Worm (Caenorhabditis elegans) whole organism, early embryonic: Measurements from ENCODE around the gene M01F1.4.

Experiments
- B0310.2 ChIP-seq: sonication (generic microtip); optimal IDR thresholded peaks from 2 replicates; lab custom pipeline; 2016; ENCODE audit warnings: mild to moderate bottlenecking, missing genetic modification characterization, missing compliant biosample characterization
- F13C5.2 ChIP-seq: sonication (generic microtip); optimal IDR thresholded peaks from 2 replicates; lab custom pipeline; 2017; ENCODE audit warnings: mild to moderate bottlenecking, missing genetic modification characterization, inconsistent platforms, missing compliant biosample characterization
- ama-1 ChIP-seq: fragments of 150-350 bp; optimal IDR thresholded peaks from 2 replicates; lab custom pipeline; 2014
- ceh-13 ChIP-seq: fragments of 200-800 bp; sonication (Bioruptor generic); optimal IDR thresholded peaks from 2 replicates; lab custom pipeline; 2018; ENCODE audit warnings: mild to moderate bottlenecking, missing genetic modification characterization, missing compliant biosample characterization
- ets-7 ChIP-seq: sonication (generic microtip); optimal IDR thresholded peaks from 2 replicates; lab custom pipeline; 2016; ENCODE audit warnings: missing genotype, missing genetic modification characterization, missing compliant biosample characterization
- flt-1 ChIP-seq: fragments of 200-800 bp; sonication (Bioruptor generic); IDR thresholded peaks from 2 replicates; pipeline ENCODE4 v1.3.6; 2022; ENCODE audit warnings: missing genetic modification characterization, missing compliant biosample characterization
- hmbx-1 ChIP-seq: sonication (generic microtip); optimal IDR thresholded peaks from 2 replicates; lab custom pipeline; 2016; ENCODE audit warnings: mild to moderate bottlenecking, missing genetic modification characterization, missing compliant biosample characterization
- hmg-4 ChIP-seq: fragments of 200-800 bp; sonication (Bioruptor generic); optimal IDR thresholded peaks from 2 replicates; lab custom pipeline; 2018; ENCODE audit warnings: mild to moderate bottlenecking, missing genetic modification characterization, missing compliant biosample characterization
- scrt-1 ChIP-seq: fragments of 200-800 bp; sonication (Bioruptor generic); IDR thresholded peaks from 2 replicates; pipeline ENCODE4 v1.3.6; 2022; ENCODE audit warnings: missing genetic modification characterization, missing compliant biosample characterization
- sea-1 ChIP-seq: fragments of 200-800 bp; sonication (Bioruptor generic); conservative IDR thresholded peaks from 2 replicates; pipeline ENCODE4 v1.3.6; 2022; ENCODE audit warnings: missing genetic modification characterization, missing compliant biosample characterization
- tbx-11 ChIP-seq: fragments of 200-800 bp; sonication (Bioruptor generic); IDR thresholded peaks from 2 replicates; pipeline ENCODE4 v1.3.6; 2022; ENCODE audit warnings: missing genetic modification characterization, missing compliant biosample characterization
- tra-4 ChIP-seq: sonication (generic microtip); optimal IDR thresholded peaks from 2 replicates; lab custom pipeline; 2017; ENCODE audit warnings: missing genetic modification characterization, missing compliant biosample characterization

- no peak for TF ChIP-seq flt-1 (GFP tag; lab: Robert Waterston, UW)
- no peak for TF ChIP-seq scrt-1
- no peak for TF ChIP-seq ets-7
- TF ChIP-seq ceh-13 (GFP tag; lab: Kevin White, UChicago), result no peak
- no peak for TF ChIP-seq B0310.2 (tag; lab: Kevin White, UChicago)
- TF ChIP-seq ama-1 (lab: Kevin White, UChicago), result no peak
- no peak for TF ChIP-seq F13C5.2 (tag; lab: Kevin White, UChicago)
- no peak for TF ChIP-seq hmg-4 (GFP tag; lab: Kevin White, UChicago)
- TF ChIP-seq hmbx-1 (tag; lab: Kevin White, UChicago), result no peak
- no peak for TF ChIP-seq sea-1 (GFP tag; lab: Robert Waterston, UW)
- no peak for TF ChIP-seq tbx-11
- no peak for TF ChIP-seq tra-4 (tag; lab: Kevin White, UChicago)
These were observed 28.9 kb downstream of the M01F1.4 start for ce11 chrIII:3480950-3481349.
